Worm (Caenorhabditis elegans) whole organism, L2 larva: ENCODE data around the gene C49F5.3.

Experiments
- C34F6.9 ChIP-seq: fragments of 150-350 bp; optimal IDR thresholded peaks from 2 replicates; lab custom pipeline; 2014; ENCODE audit warnings: missing biosample characterization, missing genetic modification characterization
- ama-1 ChIP-seq: fragments of 150-350 bp; optimal IDR thresholded peaks from 2 replicates; lab custom pipeline; 2018; ENCODE audit warnings: inconsistent platforms
- blmp-1 ChIP-seq: sonication (generic microtip); optimal IDR thresholded peaks from 2 replicates; lab custom pipeline; 2017; ENCODE audit warnings: missing genetic modification characterization, mild to moderate bottlenecking, missing compliant biosample characterization, antibody characterized with exemption, moderate library complexity; ENCODE audit not compliant: insufficient read depth
- ceh-16 ChIP-seq: fragments of 150-350 bp; optimal IDR thresholded peaks from 2 replicates; lab custom pipeline; 2014; ENCODE audit warnings: missing biosample characterization, missing genetic modification characterization
- ceh-82 ChIP-seq: fragments of 150-350 bp; optimal IDR thresholded peaks from 2 replicates; lab custom pipeline; 2014; ENCODE audit warnings: missing biosample characterization, missing genetic modification characterization
- lin-39 ChIP-seq: fragments of 150-350 bp; optimal IDR thresholded peaks from 2 replicates; lab custom pipeline; 2014; ENCODE audit warnings: missing biosample characterization, missing genetic modification reagents, missing genetic modification characterization
- nhr-237 ChIP-seq: fragments of 150-350 bp; optimal IDR thresholded peaks from 2 replicates; lab custom pipeline; 2014; ENCODE audit warnings: missing biosample characterization, missing genetic modification characterization
- nhr-6 ChIP-seq: fragments of 150-350 bp; optimal IDR thresholded peaks from 2 replicates; lab custom pipeline; 2014; ENCODE audit warnings: missing biosample characterization, missing genetic modification characterization
- peb-1 ChIP-seq: fragments of 150-350 bp; optimal IDR thresholded peaks from 2 replicates; lab custom pipeline; 2014; ENCODE audit warnings: missing biosample characterization, missing genetic modification characterization
- skn-1 ChIP-seq: sonication (generic microtip); optimal IDR thresholded peaks from 2 replicates; lab custom pipeline; 2017; ENCODE audit warnings: missing biosample characterization, missing genetic modification characterization

ce11 chrX:11967034-11967433, 16.4 kb downstream of the C49F5.3 start:
- TF ChIP-seq C34F6.9 (tag; lab: Kevin White, UChicago) (no peak), nhr-6 (no peak), lin-39 (no peak), peb-1 (tag; lab: Kevin White, UChicago) (no peak), blmp-1 (tag; lab: Kevin White, UChicago) (no peak), skn-1 (tag; lab: Kevin White, UChicago) (no peak), ceh-82 (no peak), ceh-16 (no peak), nhr-237 (tag; lab: Kevin White, UChicago) (no peak), ama-1 (lab: Kevin White, UChicago) (no peak)
